Fruit fly (Drosophila melanogaster) whole organism, wandering third instar larva: ENCODE data around the gene Or9a.

Source experiments
- Abd-B ChIP-seq: fragments of >200 bp; optimal IDR thresholded peaks from 2 replicates; lab custom pipeline; 2017; ENCODE audit warnings: missing biosample characterization, missing genetic modification characterization
- CG32264 ChIP-seq: fragments of 200-800 bp; sonication (Bioruptor generic); optimal IDR thresholded peaks from 2 replicates; lab custom pipeline; 2016; ENCODE audit warnings: missing biosample characterization, missing genetic modification characterization
- CrebA ChIP-seq: fragments of 200-800 bp; sonication (Bioruptor generic); optimal IDR thresholded peaks from 2 replicates; lab custom pipeline; 2016; ENCODE audit warnings: missing biosample characterization, mild to moderate bottlenecking, missing genetic modification characterization, borderline replicate concordance
- Dfd ChIP-seq: fragments of >200 bp; optimal IDR thresholded peaks from 2 replicates; lab custom pipeline; 2017; ENCODE audit warnings: missing biosample characterization, missing genetic modification characterization
- Dif ChIP-seq: fragments of 200-275, 200-300 bp; sonication (Bioruptor generic); optimal IDR thresholded peaks from 2 replicates; lab custom pipeline; 2018; ENCODE audit warnings: missing biosample characterization, missing genetic modification characterization; ENCODE audit not compliant: partially characterized antibody
- GATAd ChIP-seq: sonication (Bioruptor generic); optimal IDR thresholded peaks from 2 replicates; lab custom pipeline; 2016; ENCODE audit warnings: missing biosample characterization, missing genetic modification characterization
- HLH106 ChIP-seq: fragments of 200-800 bp; optimal IDR thresholded peaks from 3 replicates; lab custom pipeline; 2019; ENCODE audit warnings: missing biosample characterization, mild to moderate bottlenecking, missing genetic modification characterization, moderate library complexity
- Hnf4 ChIP-seq: fragments of 200-800 bp; sonication (Bioruptor generic); optimal IDR thresholded peaks from 2 replicates; lab custom pipeline; 2016; ENCODE audit warnings: missing biosample characterization, mild to moderate bottlenecking, missing genetic modification characterization
- Hr78 ChIP-seq: fragments of >200 bp; optimal IDR thresholded peaks from 2 replicates; lab custom pipeline; 2017; ENCODE audit warnings: missing biosample characterization, missing genetic modification characterization
- Hr83 ChIP-seq: fragments of 200-300 bp; sonication (Bioruptor generic); optimal IDR thresholded peaks from 2 replicates; lab custom pipeline; 2016; ENCODE audit warnings: missing biosample characterization, mild to moderate bottlenecking, missing genetic modification characterization, moderate library complexity; ENCODE audit not compliant: poor library complexity, severe bottlenecking
- Jra ChIP-seq: sonication (Bioruptor generic); optimal IDR thresholded peaks from 2 replicates; lab custom pipeline; 2016; ENCODE audit warnings: missing biosample characterization, missing genetic modification characterization
- Mio ChIP-seq: sonication (Bioruptor generic); optimal IDR thresholded peaks from 2 replicates; lab custom pipeline; 2016; ENCODE audit warnings: missing biosample characterization, missing genetic modification characterization
- Myc ChIP-seq: fragments of >200 bp; optimal IDR thresholded peaks from 2 replicates; lab custom pipeline; 2017
- N ChIP-seq: fragments of >200 bp; optimal IDR thresholded peaks from 2 replicates; lab custom pipeline; 2018; ENCODE audit warnings: missing biosample characterization, missing external identifiers, missing genetic modification characterization
- OdsH ChIP-seq: fragments of 200-800 bp; sonication (Bioruptor generic); optimal IDR thresholded peaks from 2 replicates; lab custom pipeline; 2016; ENCODE audit warnings: missing biosample characterization, mild to moderate bottlenecking, missing genetic modification characterization
- Rel ChIP-seq, 2 experiments: fragments of 200-800 bp; sonication (Bioruptor generic) in 1 of 2; optimal IDR thresholded peaks; 2 replicates in 1 of 2; 3 replicates in 1 of 2; lab custom pipeline; 2016 to 2019; ENCODE audit warnings: mild to moderate bottlenecking in 2 of 2, missing biosample characterization in 2 of 2, missing genetic modification characterization in 2 of 2, moderate library complexity in 1 of 2
- Sp1 ChIP-seq: fragments of 200-800 bp; sonication (Bioruptor generic); optimal IDR thresholded peaks from 3 replicates; lab custom pipeline; 2019; ENCODE audit warnings: missing biosample characterization, mild to moderate bottlenecking, missing genetic modification characterization, moderate library complexity
- Vsx2 ChIP-seq: fragments of 200-300, 225-300 bp; sonication (Bioruptor generic); optimal IDR thresholded peaks from 2 replicates; lab custom pipeline; 2018; ENCODE audit warnings: missing biosample characterization, missing genetic modification characterization; ENCODE audit not compliant: partially characterized antibody
- br ChIP-seq: fragments of 200-800 bp; sonication (Bioruptor generic); optimal IDR thresholded peaks from 2 replicates; lab custom pipeline; 2016; ENCODE audit warnings: missing biosample characterization, missing genetic modification characterization
- brk ChIP-seq: fragments of 200-800 bp; sonication (Bioruptor generic); optimal IDR thresholded peaks from 2 replicates; lab custom pipeline; 2016; ENCODE audit warnings: missing biosample characterization, mild to moderate bottlenecking, missing genetic modification characterization
- dl ChIP-seq, 2 experiments: fragments of 175-275, 200-275 bp in 1 of 2; fragments of 200-275 bp in 1 of 2; sonication (Bioruptor generic); optimal IDR thresholded peaks; lab custom pipeline; 2018; ENCODE audit warnings: mild to moderate bottlenecking in 2 of 2, missing biosample characterization in 2 of 2, missing genetic modification characterization in 2 of 2, moderate library complexity in 2 of 2; ENCODE audit not compliant: partially characterized antibody in 2 of 2, insufficient read depth in 1 of 2
- dmrt93B ChIP-seq: fragments of 200-800 bp; sonication (Bioruptor generic); optimal IDR thresholded peaks from 2 replicates; lab custom pipeline; 2018; ENCODE audit warnings: missing biosample characterization, mild to moderate bottlenecking, missing genetic modification characterization
- ey ChIP-seq: fragments of 200-800 bp; sonication (Bioruptor generic); optimal IDR thresholded peaks from 2 replicates; lab custom pipeline; 2016; ENCODE audit warnings: missing biosample characterization, missing genetic modification characterization
- foxo ChIP-seq, 2 experiments: fragments of 200-800 bp; sonication (Bioruptor generic); optimal IDR thresholded peaks; 2 replicates in 1 of 2; 3 replicates in 1 of 2; lab custom pipeline; 2016 to 2017; ENCODE audit warnings: missing biosample characterization in 2 of 2, missing genetic modification characterization in 2 of 2
- fru ChIP-seq: fragments of 200-800 bp; sonication (Bioruptor generic); optimal IDR thresholded peaks from 3 replicates; lab custom pipeline; 2016; ENCODE audit warnings: missing biosample characterization, mild to moderate bottlenecking, missing genetic modification characterization
- h ChIP-seq: fragments of 200-800 bp; sonication (Bioruptor generic); optimal IDR thresholded peaks from 3 replicates; lab custom pipeline; 2016; ENCODE audit warnings: missing biosample characterization, mild to moderate bottlenecking, missing genetic modification characterization
- jim ChIP-seq: fragments of 175-275, 200-325 bp; sonication (Bioruptor generic); optimal IDR thresholded peaks from 2 replicates; lab custom pipeline; 2016; ENCODE audit warnings: missing biosample characterization, mild to moderate bottlenecking, missing genetic modification characterization
- lola ChIP-seq: fragments of >200 bp; optimal IDR thresholded peaks from 2 replicates; lab custom pipeline; 2017; ENCODE audit warnings: missing biosample characterization, missing genetic modification characterization
- pan ChIP-seq: fragments of >200 bp; optimal IDR thresholded peaks from 2 replicates; lab custom pipeline; 2017
- psq ChIP-seq: fragments of 200-800 bp; sonication (Bioruptor generic); optimal IDR thresholded peaks from 3 replicates; lab custom pipeline; 2017; ENCODE audit warnings: missing biosample characterization, mild to moderate bottlenecking, missing genetic modification characterization, moderate library complexity
- rgr ChIP-seq: fragments of 200-800 bp; sonication (Bioruptor generic); optimal IDR thresholded peaks from 3 replicates; lab custom pipeline; 2016; ENCODE audit warnings: missing biosample characterization, mild to moderate bottlenecking, missing genetic modification characterization
- sage ChIP-seq: fragments of 200-800 bp; sonication (Bioruptor generic); optimal IDR thresholded peaks from 2 replicates; lab custom pipeline; 2016; ENCODE audit warnings: missing biosample characterization, mild to moderate bottlenecking, missing genetic modification characterization
- tai ChIP-seq: sonication (Bioruptor generic); optimal IDR thresholded peaks from 2 replicates; lab custom pipeline; 2016; ENCODE audit warnings: missing biosample characterization, missing genetic modification characterization
- usp ChIP-seq: fragments of >200 bp; optimal IDR thresholded peaks from 2 replicates; lab custom pipeline; 2017; ENCODE audit warnings: missing biosample characterization, missing genetic modification characterization
- woc ChIP-seq: sonication (Bioruptor generic); optimal IDR thresholded peaks from 2 replicates; lab custom pipeline; 2016; ENCODE audit warnings: missing biosample characterization, mild to moderate bottlenecking, missing genetic modification characterization

The Or9a gene

DNA sequence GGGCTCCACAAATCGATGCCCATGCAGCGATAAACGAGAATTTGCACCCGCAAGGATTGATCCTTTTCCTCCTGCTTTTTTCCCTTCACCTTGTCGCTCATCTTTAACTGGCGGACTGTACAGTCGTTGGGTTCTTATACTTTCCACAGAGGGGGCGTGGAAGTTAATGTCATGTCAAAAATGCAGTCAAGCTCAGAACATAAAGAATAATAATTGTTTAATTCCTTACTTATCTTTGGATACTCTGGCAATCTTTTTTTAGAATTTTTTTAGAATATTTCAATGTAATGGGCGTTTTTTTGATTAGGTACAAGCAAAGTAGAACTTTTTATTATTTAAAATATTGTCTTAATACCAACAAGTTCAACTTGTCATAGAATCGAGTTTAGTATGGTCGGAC, at the start of gene Or9a:
Or9a (minus strand) TSS at position 101 of the 400 bp plus-strand sequence.
- TF ChIP-seq h (no peak), Vsx2 (no peak), jim (GFP tag; lab: Kevin White, UChicago) (no peak), Jra (GFP tag; lab: Kevin White, UChicago) (no peak), Hnf4 (GFP tag; lab: Kevin White, UChicago) (no peak), CG32264 (GFP tag; lab: Kevin White, UChicago) (no peak), Hr83 (GFP tag; lab: Kevin White, UChicago) (no peak), dmrt93B (GFP tag; lab: Kevin White, UChicago) (no peak), pan (lab: Kevin White, UChicago) (no peak), foxo (GFP tag; optimal IDR thresholded peaks at IDR 0.05; lab: Kevin White, UChicago) (no peak), GATAd (no peak), Dfd (no peak), tai (no peak), sage (GFP tag; lab: Kevin White, UChicago) (no peak), dl (GFP tag; optimal IDR thresholded peaks at IDR 0.05; lab: Kevin White, UChicago; ENCODE audit: insufficient read depth in 1 of 2, partially characterized antibody in 2 of 2) (no peak), Rel (GFP tag; optimal IDR thresholded peaks at IDR 0.05; lab: Kevin White, UChicago) (no peak), Rel (tag; optimal IDR thresholded peaks at IDR 0.05; lab: Kevin White, UChicago) (no peak), ey (no peak), N (GFP tag; lab: Kevin White, UChicago) (no peak)

dm6 chrX:10496319-10496718, 36.8 kb upstream of the Or9a start:
- no peak for TF ChIP-seq Vsx2
- TF ChIP-seq lola: no peak
- TF ChIP-seq Rel (GFP tag; optimal IDR thresholded peaks at IDR 0.05; lab: Kevin White, UChicago): no peak
- TF ChIP-seq Rel (tag; optimal IDR thresholded peaks at IDR 0.05; lab: Kevin White, UChicago): peak; percentile 34

DNA sequence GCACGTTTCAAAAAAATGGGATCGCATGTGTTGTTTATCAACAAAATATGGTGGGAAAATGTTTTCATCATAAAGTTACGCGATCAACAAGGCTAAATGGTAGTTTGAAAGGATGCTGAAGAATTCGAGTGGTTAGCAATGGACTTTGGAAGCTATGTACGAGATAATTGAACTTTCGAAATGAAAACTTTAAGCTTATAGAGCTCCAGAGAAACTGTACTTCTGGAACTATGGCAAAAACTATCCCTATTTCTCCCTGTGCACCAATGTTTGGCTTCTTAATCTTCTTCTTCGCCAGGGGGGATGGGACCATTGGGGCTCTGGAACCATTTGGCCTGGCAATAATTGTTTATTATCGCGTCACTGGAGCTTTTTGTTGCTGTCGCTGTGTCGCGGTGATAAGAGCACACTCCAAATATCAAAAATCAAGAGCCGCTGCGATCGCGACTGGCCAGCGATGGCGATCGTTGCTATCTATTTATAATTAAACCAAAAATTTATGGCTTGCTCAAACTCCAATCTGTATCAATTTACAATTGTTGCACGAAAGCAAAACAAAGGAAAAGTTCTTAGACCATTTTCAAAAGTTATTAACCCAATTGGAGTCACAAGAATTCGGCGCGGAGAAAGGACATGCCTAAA, 28.6 kb upstream of the Or9a start:
- peak; percentile 73 for TF ChIP-seq rgr (GFP tag; lab: Kevin White, UChicago)
- TF ChIP-seq h: peak; percentile 77
- TF ChIP-seq GATAd: no peak
- peak; percentile 13 for TF ChIP-seq woc (GFP tag; lab: Kevin White, UChicago)
- TF ChIP-seq CrebA: no peak
- no peak for TF ChIP-seq Myc (lab: Kevin White, UChicago)
- peak in 1 of 2 experiments; percentile 76 for TF ChIP-seq foxo (GFP tag; optimal IDR thresholded peaks at IDR 0.05; lab: Kevin White, UChicago)
- TF ChIP-seq br (GFP tag; lab: Kevin White, UChicago): peak; percentile 72
- peak; percentile 45 for TF ChIP-seq dmrt93B (GFP tag; lab: Kevin White, UChicago)
- TF ChIP-seq fru (GFP tag; lab: Kevin White, UChicago): peak; percentile 82
- no peak for TF ChIP-seq lola
- no peak for TF ChIP-seq Rel (GFP tag; optimal IDR thresholded peaks at IDR 0.05; lab: Kevin White, UChicago)
- peak; percentile 16 for TF ChIP-seq Rel (tag; optimal IDR thresholded peaks at IDR 0.05; lab: Kevin White, UChicago)
- TF ChIP-seq Jra (GFP tag; lab: Kevin White, UChicago): peak; percentile 26
- TF ChIP-seq Hnf4 (GFP tag; lab: Kevin White, UChicago): peak; percentile 13
- no peak for TF ChIP-seq Dif (GFP tag; lab: Kevin White, UChicago)
- peak; percentile 71 for TF ChIP-seq OdsH (GFP tag; lab: Kevin White, UChicago)
- TF ChIP-seq N (GFP tag; lab: Kevin White, UChicago): no peak
- TF ChIP-seq brk (GFP tag; lab: Kevin White, UChicago): no peak
- TF ChIP-seq pan (lab: Kevin White, UChicago): no peak
- TF ChIP-seq ey: peak; percentile 79
- TF ChIP-seq HLH106 (tag; lab: Kevin White, UChicago): peak; percentile 72
- peak; percentile 72 for TF ChIP-seq Sp1
- TF ChIP-seq psq (GFP tag; lab: Kevin White, UChicago): peak; percentile 68

DNA sequence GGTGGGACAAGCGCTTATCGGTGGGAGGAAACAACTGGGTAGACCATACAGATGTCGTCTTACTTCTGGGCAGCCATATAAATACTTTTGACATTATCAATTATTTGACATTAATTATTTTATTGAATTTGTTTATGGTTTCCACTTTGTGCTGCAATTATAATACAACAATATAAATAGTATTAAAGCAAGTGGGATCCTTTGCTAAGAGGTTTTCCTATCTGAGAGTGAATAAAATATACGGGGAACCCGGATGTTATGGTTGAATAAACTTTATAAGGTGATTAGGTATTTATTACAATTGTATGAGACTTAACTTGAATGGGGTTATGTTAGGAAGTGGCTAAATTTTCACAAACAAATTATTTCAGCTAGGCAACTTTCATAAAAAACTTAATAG, 27.6 kb upstream of the Or9a start, which contains the start of gene CG32687:
CG32687 (minus strand) TSS at position 101 of the 400 bp plus-strand sequence.
- TF ChIP-seq N (GFP tag; lab: Kevin White, UChicago): no peak
- TF ChIP-seq Abd-B (GFP tag; lab: Kevin White, UChicago): no peak
- TF ChIP-seq Mio: no peak
- TF ChIP-seq Hr78 (GFP tag; lab: Kevin White, UChicago): no peak
- TF ChIP-seq usp: no peak
- TF ChIP-seq Myc (lab: Kevin White, UChicago): no peak
- TF ChIP-seq fru (GFP tag; lab: Kevin White, UChicago): no peak
- TF ChIP-seq dl (GFP tag; optimal IDR thresholded peaks at IDR 0.05; lab: Kevin White, UChicago; ENCODE audit: insufficient read depth in 1 of 2, partially characterized antibody in 2 of 2): no peak
- TF ChIP-seq lola: no peak
